Fruit fly (Drosophila melanogaster): ENCODE results near the gene Rcd-1.

Gene Rcd-1

DNA sequence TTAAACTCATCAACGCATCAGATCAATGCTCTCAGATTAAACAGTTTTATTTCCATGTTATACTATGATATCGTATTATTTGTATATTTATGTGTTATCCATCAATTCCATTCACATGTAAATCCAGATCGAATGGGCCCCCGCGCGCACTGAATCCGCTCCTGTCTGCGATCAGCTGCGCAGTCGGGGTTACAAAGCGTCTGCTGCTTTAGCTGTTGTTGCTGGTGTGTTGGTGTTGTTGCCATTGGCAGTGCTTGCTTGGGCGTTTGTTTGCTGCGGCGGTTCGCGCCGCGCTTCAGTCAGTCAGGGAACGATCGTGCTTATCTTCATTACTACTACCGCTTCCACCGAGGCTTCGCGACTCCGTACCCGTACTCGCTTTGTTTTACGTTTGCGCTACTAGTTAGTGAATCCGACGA, 28.4 kb downstream of the Rcd-1 start, which contains the start of gene Zw (continued):
- TF ChIP-seq CG33213 (GFP tag; optimal IDR thresholded peaks at IDR 0.05) (peak; percentile 4), CG5180 (GFP tag; optimal IDR thresholded peaks at IDR 0.05) (peak; percentile 23), sima (GFP tag; optimal IDR thresholded peaks at IDR 0.05) (no peak), CG6689 (GFP tag; IDR thresholded peaks at IDR 0.05) (peak; percentile 49; the same call in 1 of the 2 replicates), sqz (GFP tag; optimal IDR thresholded peaks at IDR 0.05) (peak; percentile 5), Camta (GFP tag; optimal IDR thresholded peaks at IDR 0.05) (no peak), CHES-1-like (GFP tag; optimal IDR thresholded peaks at IDR 0.05) (no peak), CG18011 (GFP tag; optimal IDR thresholded peaks at IDR 0.05) (no peak), az2 (GFP tag; optimal IDR thresholded peaks at IDR 0.05) (peak; percentile 45), unpg (GFP tag; optimal IDR thresholded peaks at IDR 0.05) (peak; percentile 29), otp (GFP tag; IDR thresholded peaks at IDR 0.05) (0 out of 3 replicates have a peak, but pooled peaks have one; percentile 40), odd (GFP tag; optimal IDR thresholded peaks at IDR 0.05) (no peak), fd96Cb (tag; optimal IDR thresholded peaks at IDR 0.05) (peak; percentile 25), CG9215 (GFP tag; IDR thresholded peaks at IDR 0.05) (peak; percentile 61), CG10267 (tag; optimal IDR thresholded peaks at IDR 0.05) (no peak), CG6654 (GFP tag; optimal IDR thresholded peaks at IDR 0.05) (no peak), dimm (GFP tag; IDR thresholded peaks at IDR 0.05) (no peak), jumu (GFP tag; optimal IDR thresholded peaks at IDR 0.05) (no peak), CG12219 (GFP tag; optimal IDR thresholded peaks at IDR 0.05) (peak; percentile 28), CG34422 (GFP tag; IDR thresholded peaks at IDR 0.05) (peak; percentile 72; the same call in 2 of the 3 replicates), bowl (GFP tag; IDR thresholded peaks at IDR 0.05) (no peak), luna (GFP tag; optimal IDR thresholded peaks at IDR 0.05) (no peak), pan (optimal IDR thresholded peaks at IDR 0.05) (no peak), pan (GFP tag; optimal IDR thresholded peaks at IDR 0.05 in 1 of 2, IDR thresholded peaks at IDR 0.05 in 1 of 2) (peak in 1 of 2 experiments; percentile 54), Bdp1 (GFP tag; optimal IDR thresholded peaks at IDR 0.05) (no peak), sr (GFP tag; IDR thresholded peaks at IDR 0.05) (no peak; the same call in 2 of the 3 replicates), crol (GFP tag; IDR thresholded peaks at IDR 0.05) (0 out of 2 replicates have a peak, but pooled peaks have one; percentile 19), Hmr (GFP tag; optimal IDR thresholded peaks at IDR 0.05) (peak; percentile 27), en (GFP tag; optimal IDR thresholded peaks at IDR 0.05) (peak; percentile 0), CG32772 (GFP tag; IDR thresholded peaks at IDR 0.05) (peak; percentile 59), CG9437 (GFP tag; optimal IDR thresholded peaks at IDR 0.05) (no peak), lbe (GFP tag; optimal IDR thresholded peaks at IDR 0.05) (peak; percentile 40), CG17612 (GFP tag; IDR thresholded peaks at IDR 0.05) (no peak), Sox100B (GFP tag; optimal IDR thresholded peaks at IDR 0.05) (no peak), ind (GFP tag; optimal IDR thresholded peaks at IDR 0.05) (peak; percentile 64), Lpt (GFP tag; optimal IDR thresholded peaks at IDR 0.05) (no peak), Hr39 (optimal IDR thresholded peaks at IDR 0.05) (no peak), CG16779 (GFP tag; IDR thresholded peaks at IDR 0.05) (no peak), CG2875 (GFP tag; optimal IDR thresholded peaks at IDR 0.05) (no peak), D19B (GFP tag; optimal IDR thresholded peaks at IDR 0.05) (peak; percentile 30), CG1529 (GFP tag; optimal IDR thresholded peaks at IDR 0.05) (peak; percentile 0), tap (tag; optimal IDR thresholded peaks at IDR 0.05) (no peak), CG34224 (GFP tag; IDR thresholded peaks at IDR 0.05; ENCODE audit: partially characterized antibody) (peak; percentile 26; the same call in 1 of the 3 replicates), CG15269 (tag; optimal IDR thresholded peaks at IDR 0.05) (peak; percentile 52), CG7357 (GFP tag; IDR thresholded peaks at IDR 0.05) (peak; percentile 46; the same call in 1 of the 3 replicates), ap (GFP tag; IDR thresholded peaks at IDR 0.05) (no peak), lola (GFP tag; optimal IDR thresholded peaks at IDR 0.05) (peak in 1 of 3 experiments; percentile 22), TFAM (GFP tag; optimal IDR thresholded peaks at IDR 0.05) (no peak), Nf-YC (tag; optimal IDR thresholded peaks at IDR 0.05) (peak; percentile 1), org-1 (GFP tag; optimal IDR thresholded peaks at IDR 0.05) (no peak), nmo (GFP tag; optimal IDR thresholded peaks at IDR 0.05) (peak; percentile 46), onecut (GFP tag; IDR thresholded peaks at IDR 0.05) (0 out of 2 replicates have a peak, but pooled peaks have one; percentile 28)

Data from whole organism, embryonic.